Fruit fly (Drosophila melanogaster): ENCODE results near the gene CG43295.

Gene CG43295

dm6 chr3L:16113607-16114337 is 8.1 kb downstream of the CG43295 start:
- TF ChIP-seq Sox102F (GFP tag; optimal IDR thresholded peaks at IDR 0.05) = peak; percentile 83
- no peak for TF ChIP-seq Hr38 (GFP tag; optimal IDR thresholded peaks at IDR 0.05)
- no peak for TF ChIP-seq pdm3 (GFP tag; optimal IDR thresholded peaks at IDR 0.05)
- TF ChIP-seq dac (GFP tag; optimal IDR thresholded peaks at IDR 0.05) = no peak
- no peak for TF ChIP-seq svp (GFP tag)
- peak; percentile 92 for TF ChIP-seq Eip93F (GFP tag; optimal IDR thresholded peaks at IDR 0.05)
- peak; percentile 86 for TF ChIP-seq CG3919 (GFP tag; optimal IDR thresholded peaks at IDR 0.05)
- TF ChIP-seq CG3032 (tag; optimal IDR thresholded peaks at IDR 0.05) = peak; percentile 80
- peak; percentile 82 for TF ChIP-seq Ets96B (tag; optimal IDR thresholded peaks at IDR 0.05)
- TF ChIP-seq topi (GFP tag; optimal IDR thresholded peaks at IDR 0.05) = peak; percentile 91
- peak; percentile 97 for TF ChIP-seq Eip78C (GFP tag)
- TF ChIP-seq Ets21C (GFP tag; optimal IDR thresholded peaks at IDR 0.05) = no peak
- peak; percentile 75 for TF ChIP-seq CG11902 (GFP tag; optimal IDR thresholded peaks at IDR 0.05)
- TF ChIP-seq CG31627 (GFP tag; optimal IDR thresholded peaks at IDR 0.05) = peak; percentile 92
- TF ChIP-seq fd59A (GFP tag; optimal IDR thresholded peaks at IDR 0.05) = no peak
- no peak for TF ChIP-seq Met (GFP tag; optimal IDR thresholded peaks at IDR 0.05)
- TF ChIP-seq CG6276 (GFP tag; optimal IDR thresholded peaks at IDR 0.05) = no peak
- peak; percentile 90; the same call in 2 of the 3 replicates for TF ChIP-seq eg (GFP tag; IDR thresholded peaks at IDR 0.05)
- peak; percentile 77 for TF ChIP-seq Sox15 (GFP tag; optimal IDR thresholded peaks at IDR 0.05)
- peak; percentile 84 for TF ChIP-seq CG6792 (GFP tag; optimal IDR thresholded peaks at IDR 0.05)
- peak; percentile 77 for TF ChIP-seq CG34406 (GFP tag; optimal IDR thresholded peaks at IDR 0.05)
- no peak for TF ChIP-seq Eip75B (GFP tag; optimal IDR thresholded peaks at IDR 0.05)
- peak; percentile 87 for TF ChIP-seq CG15336 (GFP tag; IDR thresholded peaks at IDR 0.05)
- peak; percentile 85 for TF ChIP-seq CG7368 (GFP tag; optimal IDR thresholded peaks at IDR 0.05)
- TF ChIP-seq ss (GFP tag; optimal IDR thresholded peaks at IDR 0.05) = no peak
- TF ChIP-seq spab (GFP tag; optimal IDR thresholded peaks at IDR 0.05) = no peak
- TF ChIP-seq CG11294 (GFP tag; IDR thresholded peaks at IDR 0.05) = peak; percentile 62; the same call in 1 of the 2 replicates
- TF ChIP-seq CG32006 (GFP tag; optimal IDR thresholded peaks at IDR 0.05) = no peak
- TF ChIP-seq CG9139 (GFP tag; optimal IDR thresholded peaks at IDR 0.05) = no peak
- TF ChIP-seq Hr39 (GFP tag; optimal IDR thresholded peaks at IDR 0.05) = no peak
- TF ChIP-seq Blimp-1 (GFP tag; optimal IDR thresholded peaks at IDR 0.05) = peak; percentile 68
- TF ChIP-seq achi (GFP tag; optimal IDR thresholded peaks at IDR 0.05) = no peak
- TF ChIP-seq lz (GFP tag; optimal IDR thresholded peaks at IDR 0.05) = peak; percentile 90
- TF ChIP-seq CG10669 (GFP tag; optimal IDR thresholded peaks at IDR 0.05) = no peak
- TF ChIP-seq CG10631 (GFP tag; optimal IDR thresholded peaks at IDR 0.05) = no peak
- no peak for TF ChIP-seq net (GFP tag; optimal IDR thresholded peaks at IDR 0.05)
- TF ChIP-seq fkh (GFP tag; optimal IDR thresholded peaks at IDR 0.05) = no peak
- no peak for TF ChIP-seq CG6808 (GFP tag; optimal IDR thresholded peaks at IDR 0.05)
- TF ChIP-seq CG6163 (GFP tag; IDR thresholded peaks at IDR 0.05) = no peak; the same call in 1 of the 3 replicates
- TF ChIP-seq CG8319 (GFP tag; optimal IDR thresholded peaks at IDR 0.05) = no peak
- TF ChIP-seq CG1621 (tag; optimal IDR thresholded peaks at IDR 0.05) = no peak
- peak; percentile 87 for TF ChIP-seq cyc (GFP tag; optimal IDR thresholded peaks at IDR 0.05)
- TF ChIP-seq CG8119 (GFP tag; IDR thresholded peaks at IDR 0.05) = no peak; the same call in 1 of the 3 replicates
- peak; percentile 77 for TF ChIP-seq Gug (GFP tag; IDR thresholded peaks at IDR 0.05)
- TF ChIP-seq Lpt (GFP tag; optimal IDR thresholded peaks at IDR 0.05) = no peak
- peak; percentile 73 for TF ChIP-seq dsx (GFP tag; optimal IDR thresholded peaks at IDR 0.05; ENCODE audit: poor library complexity, severe bottlenecking)
- TF ChIP-seq CG4318 (GFP tag; optimal IDR thresholded peaks at IDR 0.05) = no peak
- peak; percentile 92 for TF ChIP-seq esn (GFP tag; optimal IDR thresholded peaks at IDR 0.05)
- peak; percentile 80 for TF ChIP-seq CG8632 (GFP tag; optimal IDR thresholded peaks at IDR 0.05)
- peak; percentile 65 for TF ChIP-seq CG6854 (GFP tag; optimal IDR thresholded peaks at IDR 0.05)
- TF ChIP-seq CG16779 (tag; optimal IDR thresholded peaks at IDR 0.05) = no peak

Measured in whole organism, prepupa.